Fruit fly (Drosophila melanogaster) ovary, adult (tissue): ENCODE data around the gene jvl.

Source experiments
- CG17801 ChIP-seq: fragments of 200-800 bp; optimal IDR thresholded peaks from 2 replicates; lab custom pipeline; 2019; ENCODE audit warnings: missing biosample characterization, mild to moderate bottlenecking, missing genetic modification characterization, moderate library complexity; ENCODE audit not compliant: partially characterized antibody

The jvl gene

dm6 chr3R:14741192-14741915 lies at the start of gene jvl, which contains the start of gene eff:
Gene jvl (plus strand): TSS chr3R:14741582.
Gene eff (minus strand): TSS chr3R:14741319.
- peak; percentile 13 for TF ChIP-seq CG17801 (GFP tag; lab: Kevin White, UChicago)

- TF ChIP-seq CG17801 (GFP tag; lab: Kevin White, UChicago), result no peak
These were observed 49.0 kb upstream of the jvl start for dm6 chr3R:14692230-14692970.

- no peak for TF ChIP-seq CG17801 (GFP tag; lab: Kevin White, UChicago)
These were observed 48.5 kb upstream of the jvl start for dm6 chr3R:14692971-14693253.

dm6 chr3R:14694583-14694982 lies 46.8 kb upstream of the jvl start:
- no peak for TF ChIP-seq CG17801 (GFP tag; lab: Kevin White, UChicago)

- TF ChIP-seq CG17801 (GFP tag; lab: Kevin White, UChicago), result no peak
These were observed 46.3 kb upstream of the jvl start for dm6 chr3R:14695054-14695453.

- TF ChIP-seq CG17801 (GFP tag; lab: Kevin White, UChicago), result no peak
These were observed 45.7 kb upstream of the jvl start for dm6 chr3R:14695665-14696064.

- peak; percentile 84 for TF ChIP-seq CG17801 (GFP tag; lab: Kevin White, UChicago)
These were observed 44.4 kb upstream of the jvl start, which contains the start of gene Meltrin for dm6 chr3R:14696949-14697513. Gene Meltrin (minus strand): TSS chr3R:14697292.

dm6 chr3R:14703302-14704192 lies 37.8 kb upstream of the jvl start:
- TF ChIP-seq CG17801 (GFP tag; lab: Kevin White, UChicago), result no peak

dm6 chr3R:14705270-14705669 lies 36.1 kb upstream of the jvl start:
- TF ChIP-seq CG17801 (GFP tag; lab: Kevin White, UChicago), result peak; percentile 31

- TF ChIP-seq CG17801 (GFP tag; lab: Kevin White, UChicago), result no peak
These were observed 35.0 kb upstream of the jvl start for dm6 chr3R:14706354-14706753.

- peak; percentile 6 for TF ChIP-seq CG17801 (GFP tag; lab: Kevin White, UChicago)
These were observed 34.5 kb upstream of the jvl start for dm6 chr3R:14706860-14707259.

- TF ChIP-seq CG17801 (GFP tag; lab: Kevin White, UChicago), result no peak
These were observed 33.4 kb upstream of the jvl start for dm6 chr3R:14707703-14708643.

- TF ChIP-seq CG17801 (GFP tag; lab: Kevin White, UChicago), result no peak
These were observed 32.4 kb upstream of the jvl start for dm6 chr3R:14708948-14709385.
